Fruit fly (Drosophila melanogaster) whole organism, wandering third instar larva: ENCODE data around the gene CG33258.

Source experiments
- Abd-B ChIP-seq: fragments of >200 bp; optimal IDR thresholded peaks from 2 replicates; lab custom pipeline; 2017; ENCODE audit warnings: missing biosample characterization, missing genetic modification characterization
- CG32264 ChIP-seq: fragments of 200-800 bp; sonication (Bioruptor generic); optimal IDR thresholded peaks from 2 replicates; lab custom pipeline; 2016; ENCODE audit warnings: missing biosample characterization, missing genetic modification characterization
- CG9705 ChIP-seq: fragments of 200-800 bp; sonication (Bioruptor generic); optimal IDR thresholded peaks from 2 replicates; lab custom pipeline; 2018; ENCODE audit warnings: missing biosample characterization, mild to moderate bottlenecking, missing genetic modification characterization
- CrebA ChIP-seq: fragments of 200-800 bp; sonication (Bioruptor generic); optimal IDR thresholded peaks from 2 replicates; lab custom pipeline; 2016; ENCODE audit warnings: missing biosample characterization, mild to moderate bottlenecking, missing genetic modification characterization, borderline replicate concordance
- Dfd ChIP-seq: fragments of >200 bp; optimal IDR thresholded peaks from 2 replicates; lab custom pipeline; 2017; ENCODE audit warnings: missing biosample characterization, missing genetic modification characterization
- Dif ChIP-seq: fragments of 200-275, 200-300 bp; sonication (Bioruptor generic); optimal IDR thresholded peaks from 2 replicates; lab custom pipeline; 2018; ENCODE audit warnings: missing biosample characterization, missing genetic modification characterization; ENCODE audit not compliant: partially characterized antibody
- GATAd ChIP-seq: sonication (Bioruptor generic); optimal IDR thresholded peaks from 2 replicates; lab custom pipeline; 2016; ENCODE audit warnings: missing biosample characterization, missing genetic modification characterization
- Hnf4 ChIP-seq: fragments of 200-800 bp; sonication (Bioruptor generic); optimal IDR thresholded peaks from 2 replicates; lab custom pipeline; 2016; ENCODE audit warnings: missing biosample characterization, mild to moderate bottlenecking, missing genetic modification characterization
- Hr78 ChIP-seq: fragments of >200 bp; optimal IDR thresholded peaks from 2 replicates; lab custom pipeline; 2017; ENCODE audit warnings: missing biosample characterization, missing genetic modification characterization
- Hr83 ChIP-seq: fragments of 200-300 bp; sonication (Bioruptor generic); optimal IDR thresholded peaks from 2 replicates; lab custom pipeline; 2016; ENCODE audit warnings: missing biosample characterization, mild to moderate bottlenecking, missing genetic modification characterization, moderate library complexity; ENCODE audit not compliant: poor library complexity, severe bottlenecking
- Jra ChIP-seq: sonication (Bioruptor generic); optimal IDR thresholded peaks from 2 replicates; lab custom pipeline; 2016; ENCODE audit warnings: missing biosample characterization, missing genetic modification characterization
- Myc ChIP-seq: fragments of >200 bp; optimal IDR thresholded peaks from 2 replicates; lab custom pipeline; 2017
- N ChIP-seq: fragments of >200 bp; optimal IDR thresholded peaks from 2 replicates; lab custom pipeline; 2018; ENCODE audit warnings: missing biosample characterization, missing external identifiers, missing genetic modification characterization
- OdsH ChIP-seq: fragments of 200-800 bp; sonication (Bioruptor generic); optimal IDR thresholded peaks from 2 replicates; lab custom pipeline; 2016; ENCODE audit warnings: missing biosample characterization, mild to moderate bottlenecking, missing genetic modification characterization
- Rel ChIP-seq, 2 experiments: fragments of 200-800 bp; sonication (Bioruptor generic) in 1 of 2; optimal IDR thresholded peaks; 2 replicates in 1 of 2; 3 replicates in 1 of 2; lab custom pipeline; 2016 to 2019; ENCODE audit warnings: mild to moderate bottlenecking in 2 of 2, missing biosample characterization in 2 of 2, missing genetic modification characterization in 2 of 2, moderate library complexity in 1 of 2
- Sp1 ChIP-seq: fragments of 200-800 bp; sonication (Bioruptor generic); optimal IDR thresholded peaks from 3 replicates; lab custom pipeline; 2019; ENCODE audit warnings: missing biosample characterization, mild to moderate bottlenecking, missing genetic modification characterization, moderate library complexity
- Vsx2 ChIP-seq: fragments of 200-300, 225-300 bp; sonication (Bioruptor generic); optimal IDR thresholded peaks from 2 replicates; lab custom pipeline; 2018; ENCODE audit warnings: missing biosample characterization, missing genetic modification characterization; ENCODE audit not compliant: partially characterized antibody
- brk ChIP-seq: fragments of 200-800 bp; sonication (Bioruptor generic); optimal IDR thresholded peaks from 2 replicates; lab custom pipeline; 2016; ENCODE audit warnings: missing biosample characterization, mild to moderate bottlenecking, missing genetic modification characterization
- dl ChIP-seq, 2 experiments: fragments of 175-275, 200-275 bp in 1 of 2; fragments of 200-275 bp in 1 of 2; sonication (Bioruptor generic); optimal IDR thresholded peaks; lab custom pipeline; 2018; ENCODE audit warnings: mild to moderate bottlenecking in 2 of 2, missing biosample characterization in 2 of 2, missing genetic modification characterization in 2 of 2, moderate library complexity in 2 of 2; ENCODE audit not compliant: partially characterized antibody in 2 of 2, insufficient read depth in 1 of 2
- dmrt93B ChIP-seq: fragments of 200-800 bp; sonication (Bioruptor generic); optimal IDR thresholded peaks from 2 replicates; lab custom pipeline; 2018; ENCODE audit warnings: missing biosample characterization, mild to moderate bottlenecking, missing genetic modification characterization
- dsf ChIP-seq: sonication (Bioruptor generic); optimal IDR thresholded peaks from 2 replicates; lab custom pipeline; 2016; ENCODE audit warnings: missing biosample characterization, missing genetic modification characterization, borderline replicate concordance
- ey ChIP-seq: fragments of 200-800 bp; sonication (Bioruptor generic); optimal IDR thresholded peaks from 2 replicates; lab custom pipeline; 2016; ENCODE audit warnings: missing biosample characterization, missing genetic modification characterization
- foxo ChIP-seq, 2 experiments: fragments of 200-800 bp; sonication (Bioruptor generic); optimal IDR thresholded peaks; 2 replicates in 1 of 2; 3 replicates in 1 of 2; lab custom pipeline; 2016 to 2017; ENCODE audit warnings: missing biosample characterization in 2 of 2, missing genetic modification characterization in 2 of 2
- fru ChIP-seq: fragments of 200-800 bp; sonication (Bioruptor generic); optimal IDR thresholded peaks from 3 replicates; lab custom pipeline; 2016; ENCODE audit warnings: missing biosample characterization, mild to moderate bottlenecking, missing genetic modification characterization
- h ChIP-seq: fragments of 200-800 bp; sonication (Bioruptor generic); optimal IDR thresholded peaks from 3 replicates; lab custom pipeline; 2016; ENCODE audit warnings: missing biosample characterization, mild to moderate bottlenecking, missing genetic modification characterization
- jim ChIP-seq: fragments of 175-275, 200-325 bp; sonication (Bioruptor generic); optimal IDR thresholded peaks from 2 replicates; lab custom pipeline; 2016; ENCODE audit warnings: missing biosample characterization, mild to moderate bottlenecking, missing genetic modification characterization
- lola ChIP-seq: fragments of >200 bp; optimal IDR thresholded peaks from 2 replicates; lab custom pipeline; 2017; ENCODE audit warnings: missing biosample characterization, missing genetic modification characterization
- psq ChIP-seq: fragments of 200-800 bp; sonication (Bioruptor generic); optimal IDR thresholded peaks from 3 replicates; lab custom pipeline; 2017; ENCODE audit warnings: missing biosample characterization, mild to moderate bottlenecking, missing genetic modification characterization, moderate library complexity
- rgr ChIP-seq: fragments of 200-800 bp; sonication (Bioruptor generic); optimal IDR thresholded peaks from 3 replicates; lab custom pipeline; 2016; ENCODE audit warnings: missing biosample characterization, mild to moderate bottlenecking, missing genetic modification characterization
- sage ChIP-seq: fragments of 200-800 bp; sonication (Bioruptor generic); optimal IDR thresholded peaks from 2 replicates; lab custom pipeline; 2016; ENCODE audit warnings: missing biosample characterization, mild to moderate bottlenecking, missing genetic modification characterization
- sv ChIP-seq: fragments of 200-800 bp; sonication (Bioruptor generic); optimal IDR thresholded peaks from 3 replicates; lab custom pipeline; 2016; ENCODE audit warnings: missing biosample characterization, missing genetic modification characterization
- tai ChIP-seq: sonication (Bioruptor generic); optimal IDR thresholded peaks from 2 replicates; lab custom pipeline; 2016; ENCODE audit warnings: missing biosample characterization, missing genetic modification characterization
- usp ChIP-seq: fragments of >200 bp; optimal IDR thresholded peaks from 2 replicates; lab custom pipeline; 2017; ENCODE audit warnings: missing biosample characterization, missing genetic modification characterization
- woc ChIP-seq: sonication (Bioruptor generic); optimal IDR thresholded peaks from 2 replicates; lab custom pipeline; 2016; ENCODE audit warnings: missing biosample characterization, mild to moderate bottlenecking, missing genetic modification characterization

CG33258 gene

DNA sequence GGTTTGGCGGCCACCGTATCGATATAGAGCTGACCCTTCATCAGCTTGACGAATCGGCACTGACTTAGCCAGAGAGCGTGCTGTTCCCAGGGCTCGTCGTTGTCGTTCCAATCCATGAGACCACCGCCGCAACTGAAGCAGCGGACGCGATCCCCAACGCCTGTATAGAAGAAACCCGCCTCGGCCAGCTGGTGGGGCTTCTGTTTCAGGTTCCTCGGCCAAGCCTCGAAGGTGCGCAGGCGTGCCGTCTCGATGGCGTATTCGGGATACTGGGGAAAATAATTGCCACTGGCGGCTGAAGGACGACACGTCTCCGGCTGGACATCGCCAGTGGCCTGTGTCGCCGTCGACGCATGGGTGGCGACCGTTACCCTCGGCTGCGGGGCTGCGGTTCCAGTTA, 43.3 kb upstream of the CG33258 start:
- TF ChIP-seq lola (GFP tag; lab: Kevin White, UChicago) (no peak), Vsx2 (GFP tag; lab: Kevin White, UChicago) (no peak), ey (GFP tag; lab: Kevin White, UChicago) (no peak)

DNA sequence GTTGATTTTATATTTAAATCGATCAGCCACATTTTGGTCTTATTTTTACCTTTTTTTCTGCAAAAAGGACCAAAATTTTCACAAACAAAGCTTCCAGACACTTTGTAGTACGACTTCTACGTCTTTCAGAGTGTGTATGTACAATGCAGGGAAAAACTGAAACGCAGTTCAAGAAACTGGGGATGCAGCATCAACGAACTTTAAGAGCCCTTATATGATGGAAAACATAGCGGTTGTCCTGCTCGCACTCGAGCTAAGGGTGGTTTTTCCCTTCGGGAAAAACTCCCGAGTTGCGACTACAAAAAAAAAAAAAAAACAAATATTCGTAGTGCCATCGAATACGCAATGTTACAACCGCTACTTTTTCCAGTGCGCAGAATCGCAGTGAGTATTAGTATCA, 42.0 kb upstream of the CG33258 start:
- TF ChIP-seq Jra (GFP tag; lab: Kevin White, UChicago): no peak
- peak; percentile 16 for TF ChIP-seq Dif (GFP tag; lab: Kevin White, UChicago)
- TF ChIP-seq, all 38 proteins: peak for 1

DNA sequence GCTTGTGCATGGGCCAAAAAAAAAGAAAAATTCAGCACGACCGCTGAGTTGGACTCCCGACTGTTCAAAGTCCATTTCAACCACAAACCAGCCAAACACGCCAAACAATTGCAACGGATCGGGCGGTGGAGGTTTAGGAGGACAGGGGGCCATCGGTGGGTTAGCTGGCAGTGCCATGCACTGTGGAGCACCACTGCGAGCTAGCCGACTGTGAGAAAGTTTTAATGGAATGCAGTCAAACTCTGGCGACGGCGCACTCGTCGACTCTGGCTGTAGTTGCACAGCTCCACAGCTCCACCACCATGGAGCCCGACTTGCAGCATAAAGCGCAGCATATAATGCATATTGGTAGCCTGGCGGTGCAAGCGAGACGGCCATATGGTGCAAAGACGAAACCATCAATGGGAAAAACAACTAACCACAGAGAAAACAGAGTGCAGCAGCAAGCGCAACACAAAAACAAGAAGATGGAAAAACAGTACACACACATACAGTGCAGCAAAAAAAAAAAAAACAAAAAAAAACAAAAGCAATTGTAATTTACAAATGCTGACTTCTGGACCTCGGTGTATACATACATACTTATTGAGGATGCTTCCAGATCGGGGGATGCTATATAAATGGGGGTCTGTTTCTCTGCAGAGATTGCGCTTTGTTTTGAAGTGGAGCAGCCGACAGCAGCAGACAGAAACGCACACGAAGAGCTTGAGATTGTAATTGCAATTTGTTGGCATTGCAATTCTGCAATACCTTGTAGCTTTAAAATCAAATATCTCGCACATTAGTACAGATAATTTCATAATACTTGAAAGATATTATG, 40.9 kb upstream of the CG33258 start:
- no peak for TF ChIP-seq jim (GFP tag; lab: Kevin White, UChicago)
- peak; percentile 79 for TF ChIP-seq Hnf4 (GFP tag; lab: Kevin White, UChicago)
- TF ChIP-seq fru: peak; percentile 16
- no peak for TF ChIP-seq sv (GFP tag; lab: Kevin White, UChicago)
- peak; percentile 51 for TF ChIP-seq Sp1 (GFP tag; lab: Kevin White, UChicago)
- peak; percentile 58 for TF ChIP-seq Hr83
- peak in 1 of 2 experiments; percentile 5 for TF ChIP-seq dl (GFP tag; optimal IDR thresholded peaks at IDR 0.05; lab: Kevin White, UChicago; ENCODE audit: insufficient read depth in 1 of 2, partially characterized antibody in 2 of 2)
- peak; percentile 23 for TF ChIP-seq woc
- no peak for TF ChIP-seq usp (GFP tag; lab: Kevin White, UChicago)
- TF ChIP-seq brk: peak; percentile 30
- TF ChIP-seq Rel (GFP tag; optimal IDR thresholded peaks at IDR 0.05; lab: Kevin White, UChicago): no peak
- peak; percentile 46 for TF ChIP-seq Rel (tag; optimal IDR thresholded peaks at IDR 0.05; lab: Kevin White, UChicago)
- no peak for TF ChIP-seq OdsH (GFP tag; lab: Kevin White, UChicago)
- peak; percentile 61 for TF ChIP-seq Dif (GFP tag; lab: Kevin White, UChicago)
- TF ChIP-seq CG32264 (GFP tag; lab: Kevin White, UChicago): no peak
- peak; percentile 32 for TF ChIP-seq psq
- TF ChIP-seq, all 38 proteins: peak for 10

DNA sequence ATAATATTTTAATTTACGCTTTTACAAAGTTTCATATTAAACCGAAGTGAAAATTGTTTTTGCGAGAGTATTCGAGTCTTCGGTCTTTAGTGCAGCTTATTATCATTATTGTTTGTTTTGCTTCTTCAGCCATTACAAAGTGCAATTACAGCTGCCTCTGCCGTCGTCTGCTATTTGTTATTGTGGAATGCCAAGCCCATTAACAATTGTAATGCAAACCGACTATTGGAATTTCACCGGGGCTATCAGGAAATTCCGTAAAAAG, 40.3 kb upstream of the CG33258 start:
- no peak for TF ChIP-seq Dif (GFP tag; lab: Kevin White, UChicago)

DNA sequence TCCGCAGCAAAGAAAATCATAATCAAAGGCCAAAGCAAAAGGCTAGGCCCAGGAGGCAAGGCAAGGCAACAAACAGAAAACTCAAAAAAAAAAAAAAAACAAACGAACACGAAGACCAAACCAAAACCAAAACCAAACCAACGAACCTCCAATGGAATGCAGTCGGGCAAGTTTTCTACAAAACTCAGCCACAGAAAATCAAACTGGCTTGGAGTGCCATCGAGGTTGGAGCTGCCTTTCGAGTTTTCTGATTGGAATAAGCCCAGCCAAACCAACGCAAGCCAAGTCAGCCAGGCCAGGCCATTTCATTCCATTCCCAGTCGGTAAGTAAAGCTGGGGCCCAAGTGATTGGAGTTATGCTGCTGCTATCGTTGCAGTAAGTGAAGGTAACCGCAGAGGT, 39.7 kb upstream of the CG33258 start:
- TF ChIP-seq h (GFP tag; lab: Kevin White, UChicago): no peak
- TF ChIP-seq Hr83: peak; percentile 35
- TF ChIP-seq Hr78 (GFP tag; lab: Kevin White, UChicago): no peak
- no peak for TF ChIP-seq sv (GFP tag; lab: Kevin White, UChicago)
- peak; percentile 25 for TF ChIP-seq CrebA (GFP tag; lab: Kevin White, UChicago)
- TF ChIP-seq N (GFP tag; lab: Kevin White, UChicago): no peak
- no peak for TF ChIP-seq tai (GFP tag; lab: Kevin White, UChicago)
- TF ChIP-seq dl (GFP tag; optimal IDR thresholded peaks at IDR 0.05; lab: Kevin White, UChicago; ENCODE audit: insufficient read depth in 1 of 2, partially characterized antibody in 2 of 2): peak in 1 of 2 experiments; percentile 3
- peak; percentile 35 for TF ChIP-seq fru
- TF ChIP-seq rgr (GFP tag; lab: Kevin White, UChicago): no peak

DNA sequence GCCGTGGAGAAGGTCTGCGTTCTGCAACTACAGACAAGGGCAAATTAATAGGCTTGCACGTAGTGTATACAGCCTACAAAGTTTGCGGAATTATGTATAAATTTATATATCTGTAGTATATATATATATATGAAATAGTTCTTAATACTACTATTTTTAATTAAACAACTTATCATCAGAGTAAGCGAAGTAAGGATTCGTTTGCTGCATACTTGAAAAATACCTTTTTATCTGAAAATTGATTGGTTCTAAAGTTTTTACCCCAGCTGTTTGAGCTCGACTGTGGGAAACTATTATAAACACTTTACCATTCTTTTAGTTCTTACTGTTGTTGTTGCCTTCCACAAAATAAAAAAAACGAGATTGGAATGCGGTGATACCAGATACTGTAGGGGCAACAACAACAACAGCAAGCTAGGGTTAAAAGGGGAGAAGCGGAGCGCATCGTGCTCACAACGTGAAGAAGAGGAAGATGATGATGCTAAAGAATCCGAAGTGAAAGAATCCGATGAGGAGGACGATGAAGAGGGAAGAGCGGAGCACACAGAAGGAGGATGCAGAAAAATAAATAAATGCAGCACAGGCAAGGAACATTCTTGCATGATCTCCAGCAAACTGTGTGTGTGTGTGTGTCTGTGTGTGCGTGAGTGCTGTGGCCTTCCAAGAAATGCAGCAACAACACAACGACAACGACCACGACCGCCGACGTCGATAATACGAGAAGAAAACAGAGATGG, 39.1 kb upstream of the CG33258 start:
- TF ChIP-seq psq: peak; percentile 92
- no peak for TF ChIP-seq dsf (GFP tag; lab: Kevin White, UChicago)
- no peak for TF ChIP-seq jim (GFP tag; lab: Kevin White, UChicago)
- no peak for TF ChIP-seq Rel (GFP tag; optimal IDR thresholded peaks at IDR 0.05; lab: Kevin White, UChicago)
- peak; percentile 23 for TF ChIP-seq Rel (tag; optimal IDR thresholded peaks at IDR 0.05; lab: Kevin White, UChicago)
- TF ChIP-seq brk: no peak
- no peak for TF ChIP-seq Myc (lab: Kevin White, UChicago)
- TF ChIP-seq Jra (GFP tag; lab: Kevin White, UChicago): peak; percentile 1
- TF ChIP-seq Abd-B (GFP tag; lab: Kevin White, UChicago): no peak
- TF ChIP-seq CG9705 (GFP tag; lab: Kevin White, UChicago): peak; percentile 70
- TF ChIP-seq foxo (GFP tag; optimal IDR thresholded peaks at IDR 0.05; lab: Kevin White, UChicago): peak in 1 of 2 experiments; percentile 72
- TF ChIP-seq dmrt93B: peak; percentile 78
- TF ChIP-seq CrebA (GFP tag; lab: Kevin White, UChicago): no peak
- no peak for TF ChIP-seq sage (GFP tag; lab: Kevin White, UChicago)
- TF ChIP-seq fru: peak; percentile 74
- TF ChIP-seq N (GFP tag; lab: Kevin White, UChicago): no peak
- peak; percentile 33 for TF ChIP-seq ey (GFP tag; lab: Kevin White, UChicago)
- TF ChIP-seq woc: peak; percentile 28
- TF ChIP-seq GATAd (GFP tag; lab: Kevin White, UChicago): no peak
- TF ChIP-seq Vsx2 (GFP tag; lab: Kevin White, UChicago): peak; percentile 57
- no peak for TF ChIP-seq lola (GFP tag; lab: Kevin White, UChicago)
- TF ChIP-seq tai (GFP tag; lab: Kevin White, UChicago): peak; percentile 10
- TF ChIP-seq Dfd: peak; percentile 62
- TF ChIP-seq rgr (GFP tag; lab: Kevin White, UChicago): peak; percentile 64
